Worm (Caenorhabditis elegans) whole organism, young adult: Measurements from ENCODE around the gene C46C2.2.

Experiments
- B0035.1 ChIP-seq: sonication (generic microtip); optimal IDR thresholded peaks from 2 replicates; lab custom pipeline; 2016; ENCODE audit warnings: missing genetic modification characterization, mild to moderate bottlenecking, missing compliant biosample characterization, missing genotype, missing genetic modification reagents
- F49E8.2 ChIP-seq: sonication (generic microtip); optimal IDR thresholded peaks from 3 replicates; lab custom pipeline; 2017; ENCODE audit warnings: missing genetic modification characterization, mild to moderate bottlenecking, missing compliant biosample characterization, antibody characterized with exemption, moderate library complexity; ENCODE audit not compliant: insufficient read depth
- F52B5.7 ChIP-seq: sonication (generic microtip); optimal IDR thresholded peaks from 2 replicates; lab custom pipeline; 2016; ENCODE audit warnings: mild to moderate bottlenecking, missing genetic modification characterization, missing compliant biosample characterization
- F57A8.1 ChIP-seq: fragments of 200-800 bp; sonication (Bioruptor generic); optimal IDR thresholded peaks from 2 replicates; lab custom pipeline; 2018; ENCODE audit warnings: mild to moderate bottlenecking, missing genetic modification characterization, moderate library complexity, missing compliant biosample characterization
- K11D2.4 ChIP-seq: fragments of 200-800 bp; sonication (Bioruptor generic); IDR thresholded peaks from 2 replicates; pipeline ENCODE4 v1.3.6; 2022; ENCODE audit warnings: missing genetic modification reagents, missing genetic modification characterization, missing compliant biosample characterization
- Y53G8AR.9 ChIP-seq: fragments of 200-800 bp; sonication (Bioruptor generic); conservative IDR thresholded peaks from 2 replicates; pipeline ENCODE4 v1.3.6; 2022; ENCODE audit warnings: missing genetic modification reagents, missing genetic modification characterization, missing compliant biosample characterization
- Y79H2A.3 ChIP-seq: fragments of 200-800 bp; sonication (Bioruptor generic); conservative IDR thresholded peaks from 2 replicates; pipeline ENCODE4 v1.3.6; 2022; ENCODE audit warnings: missing genetic modification reagents, missing genetic modification characterization, missing compliant biosample characterization
- ama-1 ChIP-seq, 3 experiments: fragments of 150-350 bp in 1 of 3; sonication (generic microtip) in 2 of 3; optimal IDR thresholded peaks; 2 replicates each; lab custom pipeline; 2014 to 2018; ENCODE audit warnings: missing biosample characterization in 2 of 3, missing genetic modification characterization in 2 of 3, missing genetic modification reagents in 2 of 3
- athp-1 ChIP-seq: sonication (generic microtip); optimal IDR thresholded peaks from 2 replicates; lab custom pipeline; 2017; ENCODE audit warnings: mild to moderate bottlenecking, missing genetic modification characterization, missing compliant biosample characterization
- attf-6 ChIP-seq: fragments of 200-800 bp; sonication (Bioruptor generic); IDR thresholded peaks from 2 replicates; pipeline ENCODE4 v1.3.6; 2022; ENCODE audit warnings: missing genetic modification reagents, missing genetic modification characterization, missing compliant biosample characterization
- bed-1 ChIP-seq: fragments of 200-800 bp; sonication (Bioruptor generic); IDR thresholded peaks from 2 replicates; pipeline ENCODE4 v1.3.6; 2022; ENCODE audit warnings: missing genetic modification reagents, missing genetic modification characterization, missing compliant biosample characterization
- cebp-1 ChIP-seq, 2 experiments: fragments of 200-800 bp in 1 of 2; sonication (Bioruptor generic) in 1 of 2; sonication (generic microtip) in 1 of 2; IDR thresholded peaks in 1 of 2; optimal IDR thresholded peaks in 1 of 2; 2 replicates each; pipeline versions ENCODE4 v1.3.6 to Lab custom; 2017 to 2022; ENCODE audit warnings: missing compliant biosample characterization in 2 of 2, missing genetic modification characterization in 2 of 2, mild to moderate bottlenecking in 1 of 2, missing genetic modification reagents in 1 of 2, moderate library complexity in 1 of 2
- cebp-2 ChIP-seq: fragments of 200-800 bp; sonication (Bioruptor generic); IDR thresholded peaks from 2 replicates; pipeline ENCODE4 v1.3.6; 2022; ENCODE audit warnings: missing genetic modification characterization, missing compliant biosample characterization
- ceh-100 ChIP-seq: fragments of 200-800 bp; sonication (Bioruptor generic); IDR thresholded peaks from 2 replicates; pipeline ENCODE4 v1.3.6; 2022; ENCODE audit warnings: missing genetic modification reagents, missing genetic modification characterization, missing compliant biosample characterization
- ceh-27 ChIP-seq: fragments of 200-800 bp; sonication (Bioruptor generic); optimal IDR thresholded peaks from 2 replicates; lab custom pipeline; 2018; ENCODE audit warnings: mild to moderate bottlenecking, missing genetic modification characterization, moderate library complexity, missing compliant biosample characterization
- ceh-79 ChIP-seq: sonication (generic microtip); optimal IDR thresholded peaks from 2 replicates; lab custom pipeline; 2017; ENCODE audit warnings: mild to moderate bottlenecking, missing genetic modification characterization, missing compliant biosample characterization
- chd-7 ChIP-seq: sonication (generic microtip); optimal IDR thresholded peaks from 2 replicates; lab custom pipeline; 2016; ENCODE audit warnings: mild to moderate bottlenecking, missing genetic modification characterization, moderate library complexity, missing compliant biosample characterization
- egrh-3 ChIP-seq: fragments of 200-800 bp; sonication (Bioruptor generic); IDR thresholded peaks from 2 replicates; pipeline ENCODE4 v1.3.6; 2022; ENCODE audit warnings: missing genetic modification reagents, missing genetic modification characterization, missing compliant biosample characterization
- gei-17 ChIP-seq: fragments of 200-800 bp; sonication (Bioruptor generic); optimal IDR thresholded peaks from 2 replicates; lab custom pipeline; 2018; ENCODE audit warnings: mild to moderate bottlenecking, missing genetic modification characterization, missing compliant biosample characterization
- hlh-12 ChIP-seq: sonication (generic microtip); optimal IDR thresholded peaks from 2 replicates; lab custom pipeline; 2016; ENCODE audit warnings: missing genetic modification characterization, missing compliant biosample characterization
- hmg-1.2 ChIP-seq: fragments of 200-800 bp; sonication (Bioruptor generic); IDR thresholded peaks from 2 replicates; pipeline ENCODE4 v1.3.6; 2022; ENCODE audit warnings: missing genetic modification reagents, missing genetic modification characterization, missing compliant biosample characterization
- madf-10 ChIP-seq: sonication (generic microtip); optimal IDR thresholded peaks from 2 replicates; lab custom pipeline; 2016; ENCODE audit warnings: mild to moderate bottlenecking, missing genetic modification characterization, missing compliant biosample characterization
- mel-28 ChIP-seq: sonication (generic microtip); optimal IDR thresholded peaks from 2 replicates; lab custom pipeline; 2016; ENCODE audit warnings: borderline replicate concordance, mild to moderate bottlenecking, missing genetic modification characterization, missing compliant biosample characterization
- nfya-1 ChIP-seq: sonication (generic microtip); optimal IDR thresholded peaks from 2 replicates; lab custom pipeline; 2017; ENCODE audit warnings: antibody characterized with exemption, missing compliant biosample characterization, missing genetic modification characterization, borderline replicate concordance; ENCODE audit not compliant: insufficient read depth
- nhr-179 ChIP-seq: sonication (generic microtip); optimal IDR thresholded peaks from 2 replicates; lab custom pipeline; 2016; ENCODE audit warnings: mild to moderate bottlenecking, missing genetic modification characterization, missing compliant biosample characterization
- repo-1 ChIP-seq: sonication (generic microtip); optimal IDR thresholded peaks from 2 replicates; lab custom pipeline; 2017; ENCODE audit warnings: mild to moderate bottlenecking, missing genetic modification characterization, missing compliant biosample characterization
- snpc-3.4 ChIP-seq: sonication (generic microtip); optimal IDR thresholded peaks from 2 replicates; lab custom pipeline; 2017; ENCODE audit warnings: missing genetic modification characterization, mild to moderate bottlenecking, missing compliant biosample characterization, antibody characterized with exemption, moderate library complexity, missing genotype, missing genetic modification reagents
- snpc-4 ChIP-seq, 5 experiments: fragments of 150-350 bp in 1 of 5; sonication (generic microtip) in 4 of 5; optimal IDR thresholded peaks; 2 replicates each; lab custom pipeline; 2014 to 2018; ENCODE audit warnings: missing genetic modification characterization in 5 of 5, missing biosample characterization in 3 of 5, antibody characterized with exemption in 2 of 5, mild to moderate bottlenecking in 2 of 5, missing compliant biosample characterization in 2 of 5, missing genotype in 2 of 5, moderate library complexity in 2 of 5, missing genetic modification reagents in 1 of 5
- sptf-2 ChIP-seq: fragments of 200-800 bp; sonication (Bioruptor generic); optimal IDR thresholded peaks from 2 replicates; lab custom pipeline; 2018; ENCODE audit warnings: mild to moderate bottlenecking, missing genetic modification characterization, missing compliant biosample characterization
- xnd-1 ChIP-seq: sonication (generic microtip); optimal IDR thresholded peaks from 2 replicates; lab custom pipeline; 2016; ENCODE audit warnings: missing genotype, missing genetic modification reagents, missing genetic modification characterization, missing compliant biosample characterization
- zim-3 ChIP-seq: sonication (generic microtip); optimal IDR thresholded peaks from 2 replicates; lab custom pipeline; 2017; ENCODE audit warnings: mild to moderate bottlenecking, missing genetic modification characterization, moderate library complexity, missing compliant biosample characterization
- ztf-18 ChIP-seq: sonication (generic microtip); optimal IDR thresholded peaks from 2 replicates; lab custom pipeline; 2016; ENCODE audit warnings: missing genotype, mild to moderate bottlenecking, missing genetic modification characterization, missing compliant biosample characterization
- ztf-26 ChIP-seq: sonication (generic microtip); optimal IDR thresholded peaks from 2 replicates; lab custom pipeline; 2017; ENCODE audit warnings: missing genetic modification characterization, missing compliant biosample characterization

The C46C2.2 gene

DNA sequence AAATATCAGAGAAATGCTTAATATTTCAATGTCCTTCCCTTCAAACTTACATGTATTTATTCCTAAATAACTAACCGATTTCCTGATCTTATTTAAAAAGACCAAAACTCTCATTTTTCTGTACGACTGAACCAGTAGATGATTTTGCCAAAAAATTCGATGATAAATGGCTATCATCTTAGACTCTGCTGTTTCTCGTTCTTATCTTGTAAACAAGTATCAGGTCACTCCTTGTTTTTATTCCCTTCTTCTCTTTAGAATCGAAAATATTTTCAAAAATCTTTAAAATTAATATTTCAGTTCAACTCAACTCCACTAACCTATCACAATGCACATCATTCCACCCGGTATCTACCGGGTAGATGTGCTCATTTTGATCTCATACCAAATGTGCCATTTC lies at the start of gene C46C2.2:
Gene C46C2.2 (plus strand): TSS at position 301 of the 400 bp plus-strand sequence.
- TF ChIP-seq ceh-100 (GFP tag; lab: Robert Waterston, UW): no peak
- no peak for TF ChIP-seq ceh-79 (tag; lab: Kevin White, UChicago)
- no peak for TF ChIP-seq ztf-18 (tag; lab: Kevin White, UChicago)
- TF ChIP-seq athp-1 (tag; lab: Kevin White, UChicago): no peak
- TF ChIP-seq F52B5.7 (tag; lab: Kevin White, UChicago): no peak
- TF ChIP-seq ama-1 (optimal IDR thresholded peaks at IDR 0.05; lab: Kevin White, UChicago): no peak
- TF ChIP-seq ama-1 (GFP tag; optimal IDR thresholded peaks at IDR 0.05; lab: Kevin White, UChicago): no peak
- TF ChIP-seq hmg-1.2 (GFP tag; lab: Robert Waterston, UW): no peak
- no peak for TF ChIP-seq B0035.1 (tag; lab: Kevin White, UChicago)
- TF ChIP-seq chd-7: no peak

DNA sequence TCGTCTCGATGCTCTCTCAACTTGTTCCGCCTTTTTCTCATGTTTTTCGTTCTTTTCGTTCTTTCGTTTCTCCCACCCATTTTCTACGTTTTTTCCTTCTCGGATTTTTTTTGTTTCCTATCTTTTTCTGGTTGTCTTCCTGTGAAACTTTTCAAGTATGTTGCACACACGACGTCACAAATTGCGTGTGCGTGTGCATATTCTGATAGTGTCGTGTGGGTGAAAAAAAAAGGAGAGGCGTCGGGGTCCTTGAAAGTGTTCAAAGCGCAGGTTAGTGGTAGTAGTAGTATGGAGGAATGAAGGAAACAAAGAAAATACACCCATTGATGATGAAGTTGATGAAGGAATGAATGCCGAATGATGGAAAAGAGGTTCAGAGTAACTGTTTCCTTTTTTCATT lies 47.8 kb upstream of the C46C2.2 start:
- no peak for TF ChIP-seq Y53G8AR.9
- TF ChIP-seq ceh-27: no peak
- TF ChIP-seq cebp-1 (GFP tag; IDR thresholded peaks at IDR 0.05; lab: Robert Waterston, UW): no peak
- no peak for TF ChIP-seq cebp-1 (tag; optimal IDR thresholded peaks at IDR 0.05; lab: Kevin White, UChicago)
- no peak for TF ChIP-seq Y79H2A.3 (GFP tag; lab: Robert Waterston, UW)
- TF ChIP-seq attf-6 (GFP tag; lab: Robert Waterston, UW): no peak
- no peak for TF ChIP-seq F57A8.1 (GFP tag; lab: Kevin White, UChicago)
- TF ChIP-seq zim-3 (tag; lab: Kevin White, UChicago): no peak
- no peak for TF ChIP-seq mel-28 (tag; lab: Kevin White, UChicago)
- TF ChIP-seq cebp-2 (GFP tag; lab: Robert Waterston, UW): no peak
- no peak for TF ChIP-seq K11D2.4
- TF ChIP-seq bed-1 (GFP tag; lab: Robert Waterston, UW): no peak
- TF ChIP-seq hlh-12: no peak
- no peak for TF ChIP-seq xnd-1
- TF ChIP-seq madf-10 (tag; lab: Kevin White, UChicago): no peak
- TF ChIP-seq hmg-1.2 (GFP tag; lab: Robert Waterston, UW): no peak
- no peak for TF ChIP-seq egrh-3 (GFP tag; lab: Robert Waterston, UW)
- no peak for TF ChIP-seq nfya-1 (tag; lab: Kevin White, UChicago)
- no peak for TF ChIP-seq nhr-179

DNA sequence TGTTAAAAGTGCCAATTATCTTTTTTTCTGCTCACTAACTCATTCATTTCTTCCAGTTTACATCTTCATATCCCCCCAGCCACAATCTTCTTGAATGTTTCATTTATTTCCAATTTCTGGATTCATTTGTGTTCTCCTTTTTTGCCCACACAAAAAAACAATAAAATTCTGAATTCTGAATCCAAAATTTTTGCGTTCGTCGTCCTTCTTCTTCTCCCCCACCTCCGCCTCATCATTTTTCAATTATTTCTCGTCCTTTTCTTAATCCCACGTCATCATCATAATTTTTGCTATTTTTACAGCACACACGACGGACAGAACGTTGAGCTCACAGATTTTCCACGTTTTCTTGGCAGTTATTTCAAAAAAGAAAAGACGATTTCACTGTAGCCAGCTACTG lies 33.0 kb upstream of the C46C2.2 start, which contains the start of gene C07C7.1:
Gene C07C7.1 (plus strand): TSS at position 301 of the 400 bp plus-strand sequence.
- TF ChIP-seq sptf-2 (GFP tag; lab: Kevin White, UChicago) (no peak), F49E8.2 (tag; lab: Kevin White, UChicago) (no peak), hlh-12 (no peak), repo-1 (tag; lab: Kevin White, UChicago) (no peak), gei-17 (GFP tag; lab: Kevin White, UChicago) (no peak), hmg-1.2 (GFP tag; lab: Robert Waterston, UW) (no peak), ztf-26 (tag; lab: Kevin White, UChicago) (no peak), madf-10 (tag; lab: Kevin White, UChicago) (no peak), zim-3 (tag; lab: Kevin White, UChicago) (no peak), snpc-3.4 (no peak), snpc-4 (GFP tag; optimal IDR thresholded peaks at IDR 0.05; lab: Kevin White, UChicago) (no peak), snpc-4 (tag; optimal IDR thresholded peaks at IDR 0.05; lab: Kevin White, UChicago) (no peak)
- TF ChIP-seq, all 124 proteins: peak for 0
